Fruit fly (Drosophila melanogaster): ENCODE results near the gene CG14711.

The CG14711 gene

DNA sequence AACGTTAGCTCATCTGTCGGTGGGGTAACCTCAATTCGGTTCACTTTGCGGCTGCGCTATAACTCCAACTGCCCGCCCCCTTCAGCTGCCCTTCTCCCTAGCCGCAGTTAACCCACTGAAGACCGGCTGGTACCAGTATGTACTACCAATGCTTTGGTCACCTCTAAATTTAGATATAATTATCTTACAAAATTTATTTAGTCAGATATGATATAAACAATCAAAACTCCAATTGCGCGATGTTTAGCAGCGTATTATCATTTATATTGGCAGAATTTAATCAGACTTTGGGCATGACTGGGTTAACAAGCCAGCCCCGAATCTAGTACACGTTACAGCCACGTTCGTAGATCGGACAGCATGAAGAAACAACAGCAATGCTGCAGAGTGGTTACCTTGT, 38.6 kb downstream of the CG14711 start (continued):
- no peak for TF ChIP-seq NC2β (GFP tag; optimal IDR thresholded peaks at IDR 0.05)
- no peak; the same call in 2 of the 3 replicates for TF ChIP-seq B-H1 (GFP tag; IDR thresholded peaks at IDR 0.05)
- TF ChIP-seq jigr1 (GFP tag; IDR thresholded peaks at IDR 0.05): no peak
- no peak for TF ChIP-seq fru (optimal IDR thresholded peaks at IDR 0.05)
- peak; percentile 30 for TF ChIP-seq CG4820 (GFP tag; optimal IDR thresholded peaks at IDR 0.05)
- peak; percentile 60; the same call in 1 of the 2 replicates for TF ChIP-seq Atf6 (GFP tag; IDR thresholded peaks at IDR 0.05)
- peak; percentile 8; the same call in 1 of the 2 replicates for TF ChIP-seq H2.0 (GFP tag; IDR thresholded peaks at IDR 0.05)
- TF ChIP-seq Nf-YA (GFP tag; IDR thresholded peaks at IDR 0.05): no peak
- peak; percentile 37 for TF ChIP-seq CG6813 (GFP tag; optimal IDR thresholded peaks at IDR 0.05)
- TF ChIP-seq h (optimal IDR thresholded peaks at IDR 0.05): no peak
- TF ChIP-seq sisA (GFP tag; IDR thresholded peaks at IDR 0.05): peak; percentile 41
- TF ChIP-seq crol (GFP tag; IDR thresholded peaks at IDR 0.05): peak; percentile 35
- 0 out of 3 replicates have a peak, but pooled peaks have one; percentile 33 for TF ChIP-seq Aef1 (GFP tag; IDR thresholded peaks at IDR 0.05)
- 0 out of 3 replicates have a peak, but pooled peaks have one; percentile 15 for TF ChIP-seq croc (GFP tag; conservative IDR thresholded peaks at IDR 0.05)
- peak; percentile 27 for TF ChIP-seq nau (GFP tag; optimal IDR thresholded peaks at IDR 0.05)
- no peak for TF ChIP-seq Elba2 (GFP tag; optimal IDR thresholded peaks at IDR 0.05)
- TF ChIP-seq CG10321 (GFP tag; IDR thresholded peaks at IDR 0.05): no peak
- no peak for TF ChIP-seq br (optimal IDR thresholded peaks at IDR 0.05)
- TF ChIP-seq MESR4 (GFP tag; optimal IDR thresholded peaks at IDR 0.05): no peak
- TF ChIP-seq zfh1 (GFP tag; IDR thresholded peaks at IDR 0.05): 0 out of 3 replicates have a peak, but pooled peaks have one; percentile 28
- peak; percentile 60 for TF ChIP-seq PHDP (tag; optimal IDR thresholded peaks at IDR 0.05)
- TF ChIP-seq CG1233 (GFP tag; optimal IDR thresholded peaks at IDR 0.05): peak; percentile 24
- TF ChIP-seq CG7987 (GFP tag; optimal IDR thresholded peaks at IDR 0.05): no peak
- no peak for TF ChIP-seq CG9932 (GFP tag; IDR thresholded peaks at IDR 0.05)
- TF ChIP-seq CG10147 (GFP tag; optimal IDR thresholded peaks at IDR 0.05): peak; percentile 57
- TF ChIP-seq Sin3A (optimal IDR thresholded peaks at IDR 0.05): no peak
- no peak for TF ChIP-seq CG7745 (tag; optimal IDR thresholded peaks at IDR 0.05)
- peak; percentile 7 for TF ChIP-seq CG15011 (GFP tag; optimal IDR thresholded peaks at IDR 0.05)
- TF ChIP-seq Atf-2 (GFP tag; optimal IDR thresholded peaks at IDR 0.05): no peak
- 0 out of 2 replicates have a peak, but pooled peaks have one; percentile 25 for TF ChIP-seq NFAT (GFP tag; IDR thresholded peaks at IDR 0.05)
- no peak for TF ChIP-seq chn (GFP tag; optimal IDR thresholded peaks at IDR 0.05)
- peak; percentile 8 for TF ChIP-seq oc (tag; optimal IDR thresholded peaks at IDR 0.05)
- TF ChIP-seq CG18619 (GFP tag; optimal IDR thresholded peaks at IDR 0.05): no peak
- peak; percentile 67 for TF ChIP-seq gem (tag; optimal IDR thresholded peaks at IDR 0.05)
- 0 out of 2 replicates have a peak, but pooled peaks have one; percentile 42 for TF ChIP-seq ttk (GFP tag; IDR thresholded peaks at IDR 0.05)
- peak; percentile 49 for TF ChIP-seq CG2120 (GFP tag; optimal IDR thresholded peaks at IDR 0.05)
- TF ChIP-seq BtbVII (GFP tag; optimal IDR thresholded peaks at IDR 0.05): peak; percentile 57
- TF ChIP-seq grau (tag; optimal IDR thresholded peaks at IDR 0.05): peak; percentile 60
- TF ChIP-seq CG3281 (GFP tag; optimal IDR thresholded peaks at IDR 0.05): peak; percentile 41
- TF ChIP-seq slp2 (GFP tag; optimal IDR thresholded peaks at IDR 0.05): no peak
- no peak for TF ChIP-seq CkIIα-i1 (GFP tag; IDR thresholded peaks at IDR 0.05)
- no peak for TF ChIP-seq CG1529 (GFP tag; optimal IDR thresholded peaks at IDR 0.05)
- peak; percentile 70 for TF ChIP-seq CG13424 (tag; optimal IDR thresholded peaks at IDR 0.05)
- no peak for TF ChIP-seq Fer2 (tag; optimal IDR thresholded peaks at IDR 0.05)
- peak; percentile 57; the same call in 1 of the 3 replicates for TF ChIP-seq CG11695 (GFP tag; IDR thresholded peaks at IDR 0.05)
- TF ChIP-seq CG10462 (GFP tag; optimal IDR thresholded peaks at IDR 0.05): no peak
- TF ChIP-seq CG7372 (GFP tag; IDR thresholded peaks at IDR 0.05): 0 out of 2 replicates have a peak, but pooled peaks have one; percentile 20
- TF ChIP-seq shn (GFP tag; optimal IDR thresholded peaks at IDR 0.05): no peak
- TF ChIP-seq Optix (GFP tag; IDR thresholded peaks at IDR 0.05): no peak
- no peak for TF ChIP-seq zfh2 (GFP tag; optimal IDR thresholded peaks at IDR 0.05)
- TF ChIP-seq CG5953 (GFP tag; IDR thresholded peaks at IDR 0.05): no peak
- TF ChIP-seq CG18476 (GFP tag; optimal IDR thresholded peaks at IDR 0.05): no peak
- no peak for TF ChIP-seq bigmax (GFP tag; optimal IDR thresholded peaks at IDR 0.05)

Data from whole organism, embryonic.